Worm (Caenorhabditis elegans): Measurements from ENCODE around the gene C06B3.16.

The C06B3.16 gene

DNA sequence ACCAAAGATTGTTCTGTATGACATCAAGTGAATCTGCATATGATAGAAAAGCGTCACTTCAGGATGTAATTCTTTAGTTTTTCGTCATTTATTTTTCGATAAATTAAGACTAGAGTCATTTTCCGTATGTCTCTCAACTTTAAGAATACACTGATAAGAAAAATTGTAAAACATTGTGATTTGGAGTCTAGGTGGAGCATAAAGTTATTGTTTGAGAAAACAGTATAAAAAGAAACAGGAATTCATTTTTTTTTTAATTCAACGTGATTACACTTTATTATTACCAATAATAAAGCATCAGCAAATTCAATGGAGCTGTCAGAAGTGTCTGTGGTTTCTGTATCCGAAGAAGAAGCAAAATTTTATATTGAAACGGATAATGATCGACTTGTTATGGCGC, 17.7 kb downstream of the C06B3.16 start, which contains the start of gene R10D12.6:
TSS of gene R10D12.6 (plus strand) at position 301 of the 400 bp plus-strand sequence.
- TF ChIP-seq ceh-13 (GFP tag; optimal IDR thresholded peaks at IDR 0.05), result no peak
- no peak for TF ChIP-seq ama-1 (optimal IDR thresholded peaks at IDR 0.05)
- TF ChIP-seq aly-1 (tag; optimal IDR thresholded peaks at IDR 0.05), result no peak
- TF ChIP-seq tra-4 (tag; optimal IDR thresholded peaks at IDR 0.05), result no peak
- TF ChIP-seq hmg-4 (GFP tag; optimal IDR thresholded peaks at IDR 0.05), result no peak
- no peak for TF ChIP-seq B0310.2 (tag; optimal IDR thresholded peaks at IDR 0.05)
- no peak for TF ChIP-seq tbx-37 (GFP tag; conservative IDR thresholded peaks at IDR 0.05)
- no peak for TF ChIP-seq hmbx-1 (tag; optimal IDR thresholded peaks at IDR 0.05)
- TF ChIP-seq sea-1 (GFP tag; conservative IDR thresholded peaks at IDR 0.05), result no peak
- no peak for TF ChIP-seq flt-1 (GFP tag; IDR thresholded peaks at IDR 0.05)
- TF ChIP-seq hnd-1 (tag; optimal IDR thresholded peaks at IDR 0.05), result no peak
- no peak for TF ChIP-seq tbx-11 (GFP tag; IDR thresholded peaks at IDR 0.05)

DNA sequence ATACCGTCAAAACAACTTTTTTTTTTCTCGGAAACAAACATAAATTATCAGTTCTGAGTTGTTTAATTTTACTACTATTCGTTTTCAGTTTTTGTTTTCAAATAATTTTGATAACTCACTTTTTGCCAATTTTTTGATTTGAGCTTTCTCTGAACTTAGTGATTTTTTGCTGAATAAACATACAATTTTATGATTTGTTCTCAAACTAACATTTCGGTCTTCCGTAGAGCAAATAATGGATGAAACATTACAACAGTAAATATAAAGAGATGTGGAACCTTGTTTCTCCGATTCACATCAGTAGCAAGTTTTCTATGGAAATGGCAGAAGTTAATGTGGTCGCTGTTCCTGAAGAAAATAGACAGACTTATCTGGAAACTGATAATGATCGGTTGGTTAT, 18.4 kb downstream of the C06B3.16 start, which contains the start of gene R10D12.7:
TSS of gene R10D12.7 (plus strand) at position 301 of the 400 bp plus-strand sequence.
- TF ChIP-seq flt-1 (GFP tag; IDR thresholded peaks at IDR 0.05), result no peak
- no peak for TF ChIP-seq hmg-4 (GFP tag; optimal IDR thresholded peaks at IDR 0.05)
- no peak for TF ChIP-seq tra-4 (tag; optimal IDR thresholded peaks at IDR 0.05)
- TF ChIP-seq F13C5.2 (tag; optimal IDR thresholded peaks at IDR 0.05), result no peak
- TF ChIP-seq ceh-36 (tag; optimal IDR thresholded peaks at IDR 0.05), result no peak
- TF ChIP-seq ama-1 (optimal IDR thresholded peaks at IDR 0.05), result no peak
- TF ChIP-seq sea-1 (GFP tag; conservative IDR thresholded peaks at IDR 0.05), result no peak
- no peak for TF ChIP-seq tbx-11 (GFP tag; IDR thresholded peaks at IDR 0.05)
- no peak for TF ChIP-seq B0310.2 (tag; optimal IDR thresholded peaks at IDR 0.05)
- no peak for TF ChIP-seq ceh-13 (GFP tag; optimal IDR thresholded peaks at IDR 0.05)
- no peak for TF ChIP-seq ets-7 (tag; optimal IDR thresholded peaks at IDR 0.05)
- no peak for TF ChIP-seq tbx-37 (GFP tag; conservative IDR thresholded peaks at IDR 0.05)
- TF ChIP-seq aly-1 (tag; optimal IDR thresholded peaks at IDR 0.05), result no peak
- no peak for TF ChIP-seq scrt-1 (GFP tag; IDR thresholded peaks at IDR 0.05)

DNA sequence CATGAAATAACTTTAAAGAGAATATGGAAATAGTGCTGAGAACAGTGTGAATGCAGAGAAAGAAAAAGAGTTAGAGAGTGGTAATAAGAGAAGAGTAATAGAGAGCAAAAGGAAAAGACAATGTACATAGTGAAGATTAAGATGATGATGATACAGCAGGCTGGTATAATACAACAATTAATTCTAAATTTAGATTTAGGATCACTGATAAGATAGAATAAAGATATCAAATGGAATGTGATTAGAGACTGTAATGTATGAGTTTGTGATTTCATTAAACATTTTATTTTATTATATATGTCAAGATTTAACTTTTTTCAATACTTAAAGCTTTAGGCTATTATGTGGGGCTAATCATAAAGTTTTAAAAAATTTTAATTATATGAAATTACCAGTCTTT, 21.9 kb downstream of the C06B3.16 start, which contains the start of gene R10D12.8:
TSS of gene R10D12.8 (minus strand) at position 101 of the 400 bp plus-strand sequence.
- no peak for TF ChIP-seq F13C5.2 (tag; optimal IDR thresholded peaks at IDR 0.05)
- no peak for TF ChIP-seq tbx-11 (GFP tag; IDR thresholded peaks at IDR 0.05)
- no peak for TF ChIP-seq pes-1 (GFP tag; IDR thresholded peaks at IDR 0.05)
- TF ChIP-seq tbx-37 (GFP tag; conservative IDR thresholded peaks at IDR 0.05), result no peak
- no peak for TF ChIP-seq hmg-4 (GFP tag; optimal IDR thresholded peaks at IDR 0.05)

DNA sequence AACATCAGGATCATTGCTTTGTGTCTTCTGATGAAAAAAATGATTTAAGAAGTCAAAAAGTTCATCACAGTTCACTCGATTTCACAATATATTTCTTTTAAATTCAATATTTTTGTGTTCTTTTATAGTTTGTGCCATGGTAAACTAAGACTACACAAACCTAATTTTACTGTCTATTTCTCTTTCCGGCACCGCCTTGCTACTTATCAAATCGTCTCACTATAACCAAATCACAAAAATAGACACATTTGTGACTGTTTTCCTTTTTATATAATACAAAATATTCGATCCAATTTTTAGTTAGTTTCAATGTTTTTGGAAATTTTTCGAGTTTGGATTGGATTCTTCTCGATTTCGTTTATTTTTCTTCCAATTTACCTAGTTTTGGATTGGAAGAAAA, 22.7 kb downstream of the C06B3.16 start, which contains the start of gene swt-6:
TSS of gene swt-6 (plus strand) at position 301 of the 400 bp plus-strand sequence.
- TF ChIP-seq hmbx-1 (tag; optimal IDR thresholded peaks at IDR 0.05) (no peak), ets-7 (tag; optimal IDR thresholded peaks at IDR 0.05) (no peak), B0310.2 (tag; optimal IDR thresholded peaks at IDR 0.05) (no peak), ama-1 (optimal IDR thresholded peaks at IDR 0.05) (no peak), aly-1 (tag; optimal IDR thresholded peaks at IDR 0.05) (no peak), tbx-11 (GFP tag; IDR thresholded peaks at IDR 0.05) (no peak), ceh-36 (tag; optimal IDR thresholded peaks at IDR 0.05) (no peak), hnd-1 (tag; optimal IDR thresholded peaks at IDR 0.05) (no peak)

DNA sequence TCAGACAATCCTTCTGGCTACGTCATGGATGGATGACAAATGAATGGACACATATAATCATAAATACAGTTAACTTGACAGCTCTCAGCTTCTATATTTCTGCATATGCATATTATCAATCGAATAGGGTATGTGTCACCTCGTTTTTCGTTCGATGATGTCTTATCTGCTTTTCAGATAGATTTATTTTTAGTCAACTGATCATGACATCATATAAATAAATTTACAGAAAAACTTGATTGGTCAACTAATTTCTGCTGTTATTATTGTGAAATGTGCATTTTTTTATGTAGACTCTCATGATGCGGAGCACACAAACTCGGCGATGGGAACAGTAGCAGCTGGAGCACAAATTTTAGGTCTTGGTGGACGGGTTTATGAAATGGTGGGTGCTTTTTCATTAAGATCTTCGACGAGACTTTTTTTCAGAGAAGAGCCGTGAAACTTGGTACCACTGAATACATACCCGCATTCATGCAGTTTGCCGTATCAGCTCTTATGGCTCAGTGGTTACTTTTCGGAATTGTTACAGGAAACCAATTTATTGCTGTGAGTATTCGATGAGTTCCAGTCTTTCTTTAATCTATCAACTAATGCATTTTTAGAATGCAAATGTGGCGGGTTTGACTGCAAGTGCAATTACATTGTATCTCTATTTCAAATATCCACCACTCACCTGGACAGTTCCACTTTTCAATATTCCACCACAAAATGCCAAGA, 24.2 kb downstream of the C06B3.16 start:
- TF ChIP-seq pes-1 (GFP tag; IDR thresholded peaks at IDR 0.05) (no peak), tbx-37 (GFP tag; conservative IDR thresholded peaks at IDR 0.05) (no peak), ets-7 (tag; optimal IDR thresholded peaks at IDR 0.05) (no peak), ama-1 (optimal IDR thresholded peaks at IDR 0.05) (no peak), B0310.2 (tag; optimal IDR thresholded peaks at IDR 0.05) (no peak), tra-4 (tag; optimal IDR thresholded peaks at IDR 0.05) (no peak), hnd-1 (tag; optimal IDR thresholded peaks at IDR 0.05) (no peak), ceh-36 (tag; optimal IDR thresholded peaks at IDR 0.05) (no peak), hmbx-1 (tag; optimal IDR thresholded peaks at IDR 0.05) (no peak), ceh-13 (GFP tag; optimal IDR thresholded peaks at IDR 0.05) (no peak), flt-1 (GFP tag; IDR thresholded peaks at IDR 0.05) (no peak), scrt-1 (GFP tag; IDR thresholded peaks at IDR 0.05) (no peak), tbx-11 (GFP tag; IDR thresholded peaks at IDR 0.05) (no peak), hmg-4 (GFP tag; optimal IDR thresholded peaks at IDR 0.05) (no peak), aly-1 (tag; optimal IDR thresholded peaks at IDR 0.05) (no peak), sea-1 (GFP tag; conservative IDR thresholded peaks at IDR 0.05) (no peak), F13C5.2 (tag; optimal IDR thresholded peaks at IDR 0.05) (no peak)

DNA sequence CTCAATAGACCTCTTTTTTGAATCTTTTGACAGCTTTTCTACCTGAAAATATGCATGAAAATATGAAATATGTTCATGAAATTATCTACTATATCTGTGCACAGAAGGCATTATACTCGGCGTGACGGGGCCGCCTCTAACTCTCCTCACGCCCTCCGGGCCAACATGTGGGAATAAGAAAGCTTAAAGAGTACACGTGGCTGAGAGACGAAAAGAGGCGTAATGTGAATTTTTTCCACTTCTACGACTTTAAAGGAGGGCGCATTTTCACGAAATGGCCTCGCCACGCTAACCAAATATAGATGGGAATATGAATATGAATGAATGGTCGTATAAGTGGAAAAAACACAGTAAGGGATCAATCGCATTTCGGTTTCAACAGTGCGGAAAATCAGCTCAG, 26.4 kb downstream of the C06B3.16 start:
- TF ChIP-seq ama-1 (optimal IDR thresholded peaks at IDR 0.05) (no peak), tbx-11 (GFP tag; IDR thresholded peaks at IDR 0.05) (no peak), flt-1 (GFP tag; IDR thresholded peaks at IDR 0.05) (no peak), F13C5.2 (tag; optimal IDR thresholded peaks at IDR 0.05) (no peak), ets-7 (tag; optimal IDR thresholded peaks at IDR 0.05) (no peak), aly-1 (tag; optimal IDR thresholded peaks at IDR 0.05) (no peak), pes-1 (GFP tag; IDR thresholded peaks at IDR 0.05) (no peak), hmbx-1 (tag; optimal IDR thresholded peaks at IDR 0.05) (no peak), ceh-13 (GFP tag; optimal IDR thresholded peaks at IDR 0.05) (no peak), tbx-37 (GFP tag; conservative IDR thresholded peaks at IDR 0.05) (no peak), ceh-36 (tag; optimal IDR thresholded peaks at IDR 0.05) (no peak)

DNA sequence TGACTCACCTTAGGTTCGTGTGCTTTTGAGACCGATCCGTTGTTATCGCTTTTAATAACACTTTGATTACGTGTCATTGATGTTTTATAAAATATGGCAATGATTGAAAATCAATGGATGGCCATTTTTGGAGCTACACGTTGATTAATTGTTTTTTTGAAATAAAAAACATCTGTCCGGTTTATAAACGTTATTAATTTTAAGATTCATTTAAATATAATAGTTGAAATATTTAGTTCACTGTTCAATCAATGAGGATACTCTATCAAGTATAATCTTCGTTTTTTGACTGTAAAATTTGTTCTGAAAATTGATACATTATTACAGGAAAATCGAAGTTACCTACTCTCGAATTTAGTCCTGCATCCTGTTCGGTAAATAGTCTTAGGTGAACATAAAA, 26.9 kb downstream of the C06B3.16 start, which contains the start of gene R10D12.10:
TSS of gene R10D12.10 (minus strand) at position 101 of the 400 bp plus-strand sequence.
- TF ChIP-seq ceh-13 (GFP tag; optimal IDR thresholded peaks at IDR 0.05), result no peak
- no peak for TF ChIP-seq pes-1 (GFP tag; IDR thresholded peaks at IDR 0.05)
- no peak for TF ChIP-seq ama-1 (optimal IDR thresholded peaks at IDR 0.05)
- no peak for TF ChIP-seq ceh-36 (tag; optimal IDR thresholded peaks at IDR 0.05)
- no peak for TF ChIP-seq F13C5.2 (tag; optimal IDR thresholded peaks at IDR 0.05)
- TF ChIP-seq sea-1 (GFP tag; conservative IDR thresholded peaks at IDR 0.05), result no peak

All from whole organism, early embryonic.